In genomic region chrV:12659426-12659825, ce11 we compare ENCODE assay signal across 7 worm cellular contexts.
TF ChIP-seq lines count a peak whose summit lies in the region.

TSS of gene ccch-3 (minus strand) at chrV:12659687.

TF ChIP-seq in whole organism, L1 larva, 84 proteins besides CTCF, POLR2A, EP300 and RAD21 (continues in another document):
- no peak for TF ChIP-seq ceh-63 (GFP tag; optimal IDR thresholded peaks at IDR 0.05; lab: Kevin White, UChicago)
- no peak for TF ChIP-seq unc-98 (GFP tag; IDR thresholded peaks at IDR 0.05; lab: Robert Waterston, UW)
- peak; percentile 66 for TF ChIP-seq blmp-1 (tag; optimal IDR thresholded peaks at IDR 0.05; lab: Kevin White, UChicago)
- no peak for TF ChIP-seq egl-27 (tag; optimal IDR thresholded peaks at IDR 0.05; lab: Kevin White, UChicago)
- TF ChIP-seq ceh-82 (tag; optimal IDR thresholded peaks at IDR 0.05; lab: Kevin White, UChicago) = peak; percentile 27 to 50 (median 44)
- no peak for TF ChIP-seq ceh-88 (GFP tag; IDR thresholded peaks at IDR 0.05; lab: Robert Waterston, UW)
- peak; percentile 72 to 80 for TF ChIP-seq efl-1 (optimal IDR thresholded peaks at IDR 0.05; lab: Kevin White, UChicago)
- TF ChIP-seq efl-1 (GFP tag; optimal IDR thresholded peaks at IDR 0.05 in 1 of 2; lab: Kevin White, UChicago) = peak; percentile 78 to 97
- TF ChIP-seq fkh-4 (tag; optimal IDR thresholded peaks at IDR 0.05; lab: Kevin White, UChicago; ENCODE audit: borderline replicate concordance) = peak; percentile 31
- TF ChIP-seq zip-4 (GFP tag; optimal IDR thresholded peaks at IDR 0.05; lab: Kevin White, UChicago) = no peak
- TF ChIP-seq hlh-17 (GFP tag; optimal IDR thresholded peaks at IDR 0.05; lab: Kevin White, UChicago; ENCODE audit: borderline replicate concordance) = no peak
- TF ChIP-seq nhr-71 (tag; optimal IDR thresholded peaks at IDR 0.05; lab: Kevin White, UChicago) = peak; percentile 84

TF ChIP-seq in whole organism, L2 larva, 48 proteins besides CTCF, POLR2A, EP300 and RAD21 (continues in another document):
- TF ChIP-seq snpc-4 (tag; optimal IDR thresholded peaks at IDR 0.05; lab: Kevin White, UChicago) (peak; percentile 51), lsy-2 (tag; optimal IDR thresholded peaks at IDR 0.05; lab: Kevin White, UChicago) (peak; percentile 36 to 87), alr-1 (tag; optimal IDR thresholded peaks at IDR 0.05; lab: Kevin White, UChicago) (no peak), lin-11 (tag; optimal IDR thresholded peaks at IDR 0.05; lab: Kevin White, UChicago) (no peak), C34F6.9 (tag; optimal IDR thresholded peaks at IDR 0.05; lab: Kevin White, UChicago) (peak; percentile 67), nhr-25 (tag; optimal IDR thresholded peaks at IDR 0.05; lab: Kevin White, UChicago) (peak; percentile 81), lin-13 (GFP tag; optimal IDR thresholded peaks at IDR 0.05; lab: Kevin White, UChicago) (peak; percentile 59), gmeb-1 (tag; optimal IDR thresholded peaks at IDR 0.05; lab: Kevin White, UChicago) (peak; percentile 75), egl-27 (tag; optimal IDR thresholded peaks at IDR 0.05; lab: Kevin White, UChicago) (peak; percentile 56), sma-3 (GFP tag; optimal IDR thresholded peaks at IDR 0.05; lab: Kevin White, UChicago) (peak; percentile 72), F13H6.1 (tag; optimal IDR thresholded peaks at IDR 0.05; lab: Kevin White, UChicago) (peak; percentile 27), crh-2 (tag; optimal IDR thresholded peaks at IDR 0.05; lab: Kevin White, UChicago) (peak; percentile 82), ztf-4 (tag; optimal IDR thresholded peaks at IDR 0.05; lab: Kevin White, UChicago) (peak; percentile 1)

TF ChIP-seq in whole organism, L3 larva, 47 proteins besides CTCF, POLR2A, EP300 and RAD21 (continues in another document):
- peak; percentile 62 for TF ChIP-seq hmg-11 (tag; optimal IDR thresholded peaks at IDR 0.05; lab: Kevin White, UChicago)
- peak; percentile 23 for TF ChIP-seq elt-2 (tag; optimal IDR thresholded peaks at IDR 0.05; lab: Kevin White, UChicago)
- TF ChIP-seq tbx-2 (tag; optimal IDR thresholded peaks at IDR 0.05; lab: Kevin White, UChicago) = peak; percentile 27
- no peak for TF ChIP-seq ceh-82 (tag; optimal IDR thresholded peaks at IDR 0.05; lab: Kevin White, UChicago)
- no peak for TF ChIP-seq unc-62 (GFP tag; optimal IDR thresholded peaks at IDR 0.05; lab: Kevin White, UChicago)
- peak; percentile 49 for TF ChIP-seq lin-15B (tag; optimal IDR thresholded peaks at IDR 0.05; lab: Kevin White, UChicago)
- no peak for TF ChIP-seq skn-1 (tag; optimal IDR thresholded peaks at IDR 0.05; lab: Kevin White, UChicago)
- TF ChIP-seq lsy-12 (tag; optimal IDR thresholded peaks at IDR 0.05; lab: Kevin White, UChicago) = peak; percentile 4
- no peak for TF ChIP-seq jun-1 (tag; optimal IDR thresholded peaks at IDR 0.05; lab: Kevin White, UChicago)
- TF ChIP-seq nhr-23 (tag; optimal IDR thresholded peaks at IDR 0.05; lab: Kevin White, UChicago) = peak; percentile 84
- no peak for TF ChIP-seq pqm-1 (tag; optimal IDR thresholded peaks at IDR 0.05; lab: Kevin White, UChicago)
- peak; percentile 55 for TF ChIP-seq nfya-1 (tag; optimal IDR thresholded peaks at IDR 0.05; lab: Kevin White, UChicago; ENCODE audit: insufficient read depth)
- peak; percentile 55 for TF ChIP-seq nhr-25 (tag; optimal IDR thresholded peaks at IDR 0.05; lab: Kevin White, UChicago)
- peak; percentile 46 for TF ChIP-seq pha-4 (tag; optimal IDR thresholded peaks at IDR 0.05; lab: Kevin White, UChicago)

TF ChIP-seq in whole organism, L4 larva, 104 proteins besides CTCF, POLR2A, EP300 and RAD21 (continues in another document):
- TF ChIP-seq nhr-77 (tag; optimal IDR thresholded peaks at IDR 0.05; lab: Kevin White, UChicago) = peak; percentile 53
- no peak for TF ChIP-seq php-3 (GFP tag; IDR thresholded peaks at IDR 0.05; lab: Robert Waterston, UW)
- 0 out of 2 replicates have a peak, but pooled peaks have one; percentile 42 for TF ChIP-seq dmd-8 (GFP tag; IDR thresholded peaks at IDR 0.05; lab: Robert Waterston, UW)
- peak; percentile 48; the same call in 1 of the 2 replicates for TF ChIP-seq ctbp-1 (GFP tag; IDR thresholded peaks at IDR 0.05; lab: Robert Waterston, UW)
- TF ChIP-seq ces-1 (GFP tag; optimal IDR thresholded peaks at IDR 0.05; lab: Kevin White, UChicago) = no peak
- TF ChIP-seq rbr-2 (tag; optimal IDR thresholded peaks at IDR 0.05; lab: Kevin White, UChicago) = peak; percentile 70
- TF ChIP-seq nhr-102 (tag; optimal IDR thresholded peaks at IDR 0.05; lab: Kevin White, UChicago) = peak; percentile 35
- no peak for TF ChIP-seq ztf-7 (tag; optimal IDR thresholded peaks at IDR 0.05; lab: Kevin White, UChicago)
- no peak for TF ChIP-seq egl-27 (tag; optimal IDR thresholded peaks at IDR 0.05; lab: Kevin White, UChicago)
- TF ChIP-seq nhr-6 (tag; optimal IDR thresholded peaks at IDR 0.05; lab: Kevin White, UChicago) = peak; percentile 94
- no peak; the same call in 1 of the 2 replicates for TF ChIP-seq Y48G9A.11 (GFP tag; IDR thresholded peaks at IDR 0.05; lab: Robert Waterston, UW)
- peak; percentile 65; the same call in 1 of the 2 replicates for TF ChIP-seq pha-4 (GFP tag; IDR thresholded peaks at IDR 0.05; lab: Robert Waterston, UW)
- TF ChIP-seq pha-4 (tag; optimal IDR thresholded peaks at IDR 0.05; lab: Kevin White, UChicago) = no peak

TF ChIP-seq in whole organism, late embryonic, 69 proteins besides CTCF, POLR2A, EP300 and RAD21 (continues in another document):
- peak; percentile 37 for TF ChIP-seq hlh-30 (tag; optimal IDR thresholded peaks at IDR 0.05; lab: Kevin White, UChicago; ENCODE audit: insufficient read depth)
- TF ChIP-seq C38D4.7 (GFP tag; optimal IDR thresholded peaks at IDR 0.05; lab: Kevin White, UChicago) = no peak
- peak; percentile 83 for TF ChIP-seq unc-42 (tag; optimal IDR thresholded peaks at IDR 0.05; lab: Kevin White, UChicago)
- TF ChIP-seq ceh-31 (tag; optimal IDR thresholded peaks at IDR 0.05; lab: Kevin White, UChicago) = peak; percentile 14
- no peak for TF ChIP-seq ceh-22 (tag; optimal IDR thresholded peaks at IDR 0.05; lab: Kevin White, UChicago)
- TF ChIP-seq gmeb-2 (tag; optimal IDR thresholded peaks at IDR 0.05; lab: Kevin White, UChicago) = no peak
- no peak for TF ChIP-seq pqm-1 (tag; optimal IDR thresholded peaks at IDR 0.05; lab: Kevin White, UChicago)
- TF ChIP-seq fkh-6 (tag; optimal IDR thresholded peaks at IDR 0.05; lab: Kevin White, UChicago) = no peak
- no peak for TF ChIP-seq dve-1 (tag; optimal IDR thresholded peaks at IDR 0.05; lab: Kevin White, UChicago)
- TF ChIP-seq fax-1 (tag; optimal IDR thresholded peaks at IDR 0.05; lab: Kevin White, UChicago) = no peak
- TF ChIP-seq pha-4 (tag; optimal IDR thresholded peaks at IDR 0.05; lab: Kevin White, UChicago) = no peak
- TF ChIP-seq K09A11.1 (tag; optimal IDR thresholded peaks at IDR 0.05; lab: Kevin White, UChicago; ENCODE audit: insufficient read depth) = no peak
- no peak for TF ChIP-seq F13H6.1 (tag; optimal IDR thresholded peaks at IDR 0.05; lab: Kevin White, UChicago)
- TF ChIP-seq ztf-16 (tag; optimal IDR thresholded peaks at IDR 0.05; lab: Kevin White, UChicago) = peak; percentile 4
- no peak for TF ChIP-seq mec-3 (tag; optimal IDR thresholded peaks at IDR 0.05; lab: Kevin White, UChicago; ENCODE audit: borderline replicate concordance)

TF ChIP-seq in whole organism, mixed stage, embryonic, 35 proteins besides CTCF, POLR2A, EP300 and RAD21:
- TF ChIP-seq nhr-12 (tag; optimal IDR thresholded peaks at IDR 0.05; lab: Kevin White, UChicago) (no peak), zip-8 (tag; optimal IDR thresholded peaks at IDR 0.05; lab: Kevin White, UChicago) (no peak), unc-62 (GFP tag; optimal IDR thresholded peaks at IDR 0.05; lab: Kevin White, UChicago) (no peak), cnd-1 (tag; optimal IDR thresholded peaks at IDR 0.05; lab: Kevin White, UChicago) (no peak), sptf-1 (tag; optimal IDR thresholded peaks at IDR 0.05; lab: Kevin White, UChicago) (no peak), ces-1 (GFP tag; optimal IDR thresholded peaks at IDR 0.05; lab: Kevin White, UChicago) (peak; percentile 74)

TF ChIP-seq in whole organism, young adult, 124 proteins besides CTCF, POLR2A, EP300 and RAD21 (continues in another document):
- no peak for TF ChIP-seq mxl-1 (tag; optimal IDR thresholded peaks at IDR 0.05; lab: Kevin White, UChicago)
- no peak for TF ChIP-seq ZK185.1 (tag; optimal IDR thresholded peaks at IDR 0.05; lab: Kevin White, UChicago; ENCODE audit: poor library complexity, severe bottlenecking)
- TF ChIP-seq lin-26 (GFP tag; IDR thresholded peaks at IDR 0.05; lab: Robert Waterston, UW) = peak; percentile 44; the same call in 1 of the 2 replicates
- TF ChIP-seq rcor-1 (GFP tag; IDR thresholded peaks at IDR 0.05; lab: Robert Waterston, UW) = peak; percentile 71
- TF ChIP-seq let-526 (GFP tag; IDR thresholded peaks at IDR 0.05; lab: Robert Waterston, UW) = no peak
- peak; percentile 26 for TF ChIP-seq sptf-2 (GFP tag; optimal IDR thresholded peaks at IDR 0.05; lab: Kevin White, UChicago)
- TF ChIP-seq F57A8.1 (GFP tag; optimal IDR thresholded peaks at IDR 0.05; lab: Kevin White, UChicago) = no peak
- TF ChIP-seq ekl-4 (GFP tag; IDR thresholded peaks at IDR 0.05; lab: Robert Waterston, UW) = peak; percentile 83
- TF ChIP-seq let-607 (tag; optimal IDR thresholded peaks at IDR 0.05; lab: Kevin White, UChicago) = peak; percentile 7 to 12
- no peak for TF ChIP-seq sdz-38 (tag; optimal IDR thresholded peaks at IDR 0.05; lab: Kevin White, UChicago)
- peak; percentile 60; the same call in 1 of the 2 replicates for TF ChIP-seq hsf-1 (GFP tag; IDR thresholded peaks at IDR 0.05; lab: Robert Waterston, UW)
- no peak for TF ChIP-seq dpl-1 (GFP tag; optimal IDR thresholded peaks at IDR 0.05; lab: Kevin White, UChicago)
- peak; percentile 90 for TF ChIP-seq ztf-18 (tag; optimal IDR thresholded peaks at IDR 0.05; lab: Kevin White, UChicago)
- peak; percentile 73 for TF ChIP-seq madf-6 (GFP tag; IDR thresholded peaks at IDR 0.05; lab: Robert Waterston, UW)
- TF ChIP-seq F10E7.11 (tag; optimal IDR thresholded peaks at IDR 0.05; lab: Kevin White, UChicago) = no peak
- peak; percentile 83 for TF ChIP-seq lin-54 (GFP tag; optimal IDR thresholded peaks at IDR 0.05; lab: Kevin White, UChicago)
- TF ChIP-seq lin-35 (GFP tag; optimal IDR thresholded peaks at IDR 0.05; lab: Kevin White, UChicago) = peak in 1 of 3 experiments; percentile 19
- peak; percentile 53 for TF ChIP-seq nhr-80 (tag; optimal IDR thresholded peaks at IDR 0.05; lab: Kevin White, UChicago)
- TF ChIP-seq tlf-1 (GFP tag; optimal IDR thresholded peaks at IDR 0.05; lab: Kevin White, UChicago) = peak; percentile 59
- no peak for TF ChIP-seq B0035.1 (tag; optimal IDR thresholded peaks at IDR 0.05; lab: Kevin White, UChicago)
- peak; percentile 64 for TF ChIP-seq mcd-1 (GFP tag; IDR thresholded peaks at IDR 0.05; lab: Robert Waterston, UW)
- peak; percentile 26 for TF ChIP-seq F33H1.4 (GFP tag; IDR thresholded peaks at IDR 0.05; lab: Robert Waterston, UW)
- TF ChIP-seq K11D2.4 (GFP tag; IDR thresholded peaks at IDR 0.05; lab: Robert Waterston, UW) = 0 out of 2 replicates have a peak, but pooled peaks have one; percentile 27
- peak; percentile 72; the same call in 1 of the 2 replicates for TF ChIP-seq dox-1 (GFP tag; IDR thresholded peaks at IDR 0.05; lab: Robert Waterston, UW)
- peak; percentile 51 for TF ChIP-seq chd-7 (tag; optimal IDR thresholded peaks at IDR 0.05; lab: Kevin White, UChicago)
